Fruit fly (Drosophila melanogaster) whole organism, embryonic: ENCODE results near the gene Bace.

Source experiments
- Atf3 ChIP-seq: fragments of 200-800 bp; sonication (Bioruptor generic); optimal IDR thresholded peaks from 3 replicates; lab custom pipeline; 2016; ENCODE audit warnings: missing biosample characterization, missing genetic modification characterization
- Awh ChIP-seq: fragments of 200-800 bp; sonication (Bioruptor generic); IDR thresholded peaks from 2 replicates; pipeline ENCODE4, ENCODE4 v1.3.6; 2022; ENCODE audit warnings: missing biosample characterization, missing genetic modification characterization
- Bdp1 ChIP-seq: fragments of 200-800 bp; sonication (Bioruptor generic); optimal IDR thresholded peaks from 3 replicates; lab custom pipeline; 2016; ENCODE audit warnings: missing biosample characterization, missing genetic modification characterization
- CG10321 ChIP-seq: fragments of 200-800 bp; sonication (Bioruptor generic); IDR thresholded peaks from 2 replicates; pipeline ENCODE4 v1.3.6; 2022; ENCODE audit warnings: missing biosample characterization, missing genetic modification characterization
- CG12219 ChIP-seq: fragments of 200-800 bp; sonication (Bioruptor generic); optimal IDR thresholded peaks from 3 replicates; lab custom pipeline; 2018; ENCODE audit warnings: missing biosample characterization, mild to moderate bottlenecking, missing genetic modification characterization
- CG12236 ChIP-seq: fragments of 200-800 bp; sonication (Bioruptor generic); optimal IDR thresholded peaks from 2 replicates; lab custom pipeline; 2016; ENCODE audit warnings: missing biosample characterization, missing genetic modification characterization
- CG13123 ChIP-seq: fragments of 200-800 bp; sonication (Bioruptor generic); optimal IDR thresholded peaks from 2 replicates; lab custom pipeline; 2016; ENCODE audit warnings: missing biosample characterization, missing genetic modification characterization
- CG14667 ChIP-seq: fragments of 200-800 bp; sonication (Bioruptor generic); IDR thresholded peaks from 2 replicates; pipeline ENCODE4 v1.3.6; 2022; ENCODE audit warnings: missing biosample characterization, missing genetic modification characterization
- CG14860 ChIP-seq: fragments of 200-800 bp; sonication (Bioruptor generic); IDR thresholded peaks from 3 replicates; pipeline ENCODE4 v1.3.6; 2022; ENCODE audit warnings: missing biosample characterization, missing genetic modification characterization; ENCODE audit not compliant: partially characterized antibody
- CG2120 ChIP-seq: fragments of 200-800 bp; sonication (Bioruptor generic); optimal IDR thresholded peaks from 3 replicates; lab custom pipeline; 2016; ENCODE audit warnings: missing biosample characterization, missing genetic modification characterization
- CG2129 ChIP-seq: fragments of 200-800 bp; sonication (Bioruptor generic); IDR thresholded peaks from 2 replicates; pipeline ENCODE4 v1.3.6; 2022; ENCODE audit warnings: missing biosample characterization, missing genetic modification characterization; ENCODE audit not compliant: partially characterized antibody
- CG30431 ChIP-seq: fragments of 200-800 bp; sonication (Bioruptor generic); optimal IDR thresholded peaks from 2 replicates; lab custom pipeline; 2017; ENCODE audit warnings: missing biosample characterization, missing genetic modification characterization
- CG32772 ChIP-seq: fragments of 200-800 bp; sonication (Bioruptor generic); IDR thresholded peaks from 2 replicates; pipeline ENCODE4 v1.3.6; 2022; ENCODE audit warnings: missing biosample characterization, missing genetic modification characterization
- CG4282 ChIP-seq: fragments of 200-800 bp; sonication (Bioruptor generic); optimal IDR thresholded peaks from 2 replicates; lab custom pipeline; 2016; ENCODE audit warnings: missing biosample characterization, missing genetic modification characterization
- CG4404 ChIP-seq: fragments of 200-800 bp; sonication (Bioruptor generic); IDR thresholded peaks from 2 replicates; pipeline ENCODE4 v1.3.6; 2022; ENCODE audit warnings: missing biosample characterization, missing genetic modification characterization
- CG7372 ChIP-seq: fragments of 200-800 bp; sonication (Bioruptor generic); IDR thresholded peaks from 2 replicates; pipeline ENCODE4 v1.3.6; 2022; ENCODE audit warnings: missing biosample characterization, missing genetic modification characterization
- CG8290 ChIP-seq, 3 experiments: fragments of 200-800 bp; sonication (Bioruptor generic); optimal IDR thresholded peaks; 2 replicates each; lab custom pipeline; 2016 to 2019; ENCODE audit warnings: missing biosample characterization in 3 of 3, missing genetic modification characterization in 3 of 3, mild to moderate bottlenecking in 2 of 3, moderate library complexity in 1 of 3
- CG8388 ChIP-seq: fragments of 200-800 bp; sonication (Bioruptor generic); optimal IDR thresholded peaks from 2 replicates; lab custom pipeline; 2019; ENCODE audit warnings: missing biosample characterization, mild to moderate bottlenecking, missing genetic modification characterization, moderate library complexity
- CkIIα-i1 ChIP-seq: fragments of 200-800 bp; sonication (Bioruptor generic); IDR thresholded peaks from 2 replicates; pipeline ENCODE4 v1.3.6; 2022; ENCODE audit warnings: missing biosample characterization, missing genetic modification characterization
- Doc3 ChIP-seq: fragments of 200-800 bp; sonication (Bioruptor generic); IDR thresholded peaks from 3 replicates; pipeline ENCODE4 v1.3.6; 2022; ENCODE audit warnings: missing biosample characterization, missing genetic modification characterization; ENCODE audit not compliant: partially characterized antibody
- Gug ChIP-seq: fragments of 200-800 bp; sonication (Bioruptor generic); IDR thresholded peaks from 4 replicates; pipeline ENCODE4 v1.3.6; 2022; ENCODE audit warnings: missing biosample characterization, missing genetic modification characterization
- HLH4C ChIP-seq: fragments of 200-800 bp; sonication (Bioruptor generic); IDR thresholded peaks from 3 replicates; pipeline ENCODE4 v1.3.6; 2022; ENCODE audit warnings: missing biosample characterization, missing genetic modification characterization; ENCODE audit not compliant: partially characterized antibody
- HmgZ ChIP-seq: fragments of 200-800 bp; sonication (Bioruptor generic); optimal IDR thresholded peaks from 2 replicates; lab custom pipeline; 2018; ENCODE audit warnings: missing biosample characterization, mild to moderate bottlenecking, missing genetic modification characterization
- Hmx ChIP-seq: fragments of 200-800 bp; sonication (Bioruptor generic); optimal IDR thresholded peaks from 2 replicates; lab custom pipeline; 2016; ENCODE audit warnings: missing biosample characterization, missing genetic modification characterization
- MTF-1 ChIP-seq: fragments of 200-800 bp; sonication (Bioruptor generic); optimal IDR thresholded peaks from 2 replicates; lab custom pipeline; 2018; ENCODE audit warnings: missing biosample characterization, mild to moderate bottlenecking, missing genetic modification characterization, borderline replicate concordance
- Pdp1 ChIP-seq, 2 experiments: fragments of 200-800 bp; sonication (Bioruptor generic); optimal IDR thresholded peaks; 3 replicates each; lab custom pipeline; 2016; ENCODE audit warnings: missing biosample characterization in 2 of 2, missing genetic modification characterization in 2 of 2, mild to moderate bottlenecking in 1 of 2, moderate library complexity in 1 of 2
- Taf1 ChIP-seq: fragments of 200-800 bp; sonication (Bioruptor generic); IDR thresholded peaks from 2 replicates; pipeline ENCODE4 v1.3.6; 2022; ENCODE audit warnings: missing biosample characterization, missing genetic modification characterization
- ac ChIP-seq: fragments of 200-800 bp; sonication (Bioruptor generic); optimal IDR thresholded peaks from 3 replicates; lab custom pipeline; 2017; ENCODE audit warnings: missing biosample characterization, mild to moderate bottlenecking, missing genetic modification characterization
- ash1 ChIP-seq: fragments of 200-800 bp; sonication (Bioruptor generic); optimal IDR thresholded peaks from 2 replicates; lab custom pipeline; 2018; ENCODE audit warnings: missing biosample characterization, mild to moderate bottlenecking, missing genetic modification characterization
- dm ChIP-seq: fragments of 200-800 bp; sonication (Bioruptor generic); optimal IDR thresholded peaks from 3 replicates; lab custom pipeline; 2016; ENCODE audit warnings: missing biosample characterization, missing genetic modification characterization
- exex ChIP-seq: fragments of 200-800 bp; sonication (Bioruptor generic); optimal IDR thresholded peaks from 4 replicates; lab custom pipeline; 2018; ENCODE audit warnings: missing biosample characterization, mild to moderate bottlenecking, missing genetic modification characterization, moderate library complexity
- fd96Cb ChIP-seq: fragments of 200-800 bp; sonication (Bioruptor generic); optimal IDR thresholded peaks from 2 replicates; lab custom pipeline; 2018; ENCODE audit warnings: missing biosample characterization, mild to moderate bottlenecking, missing genetic modification characterization, moderate library complexity
- gt ChIP-seq: fragments of 200-800 bp; sonication (Bioruptor generic); IDR thresholded peaks from 2 replicates; pipeline ENCODE4 v1.3.6; 2022; ENCODE audit warnings: missing biosample characterization, missing genetic modification characterization
- hbn ChIP-seq: fragments of 200-800 bp; sonication (Bioruptor generic); IDR thresholded peaks from 2 replicates; pipeline ENCODE4 v1.3.6; 2022; ENCODE audit warnings: missing biosample characterization, missing genetic modification characterization; ENCODE audit not compliant: partially characterized antibody
- jumu ChIP-seq: fragments of 200-800 bp; sonication (Bioruptor generic); optimal IDR thresholded peaks from 3 replicates; lab custom pipeline; 2016; ENCODE audit warnings: missing biosample characterization, missing genetic modification characterization
- lab ChIP-seq: fragments of 200-800 bp; sonication (Bioruptor generic); optimal IDR thresholded peaks from 3 replicates; lab custom pipeline; 2017; ENCODE audit warnings: missing biosample characterization, missing genetic modification characterization, mild to moderate bottlenecking, moderate library complexity, missing genetic modification reagents
- nerfin-2 ChIP-seq: fragments of 200-800 bp; sonication (Bioruptor generic); IDR thresholded peaks from 2 replicates; pipeline ENCODE4 v1.3.6; 2022; ENCODE audit warnings: missing biosample characterization, missing genetic modification characterization; ENCODE audit not compliant: partially characterized antibody
- oc ChIP-seq: fragments of 200-800 bp; sonication (Bioruptor generic); optimal IDR thresholded peaks from 2 replicates; lab custom pipeline; 2018; ENCODE audit warnings: missing biosample characterization, mild to moderate bottlenecking, missing genetic modification characterization, moderate library complexity
- otp ChIP-seq: fragments of 200-800 bp; sonication (Bioruptor generic); IDR thresholded peaks from 3 replicates; pipeline ENCODE4, ENCODE4 v1.3.6; 2022; ENCODE audit warnings: missing biosample characterization, missing genetic modification characterization
- p53 ChIP-seq: fragments of 200-800 bp; sonication (Bioruptor generic); optimal IDR thresholded peaks from 2 replicates; lab custom pipeline; 2016; ENCODE audit warnings: missing biosample characterization, missing genetic modification characterization
- sr ChIP-seq: fragments of 200-800 bp; sonication (Bioruptor generic); IDR thresholded peaks from 3 replicates; pipeline ENCODE4 v1.3.6; 2022; ENCODE audit warnings: missing biosample characterization, missing genetic modification characterization
- tin ChIP-seq: fragments of 200-800 bp; sonication (Bioruptor generic); optimal IDR thresholded peaks from 3 replicates; lab custom pipeline; 2016; ENCODE audit warnings: missing biosample characterization, missing genetic modification characterization
- tna ChIP-seq: fragments of 200-800 bp; sonication (Bioruptor generic); IDR thresholded peaks from 2 replicates; pipeline ENCODE4 v1.3.6; 2022; ENCODE audit warnings: missing biosample characterization, missing genetic modification characterization; ENCODE audit not compliant: partially characterized antibody
- twi ChIP-seq: fragments of 200-800 bp; optimal IDR thresholded peaks from 2 replicates; lab custom pipeline; 2019; ENCODE audit warnings: missing biosample characterization, mild to moderate bottlenecking, missing genetic modification characterization, moderate library complexity
- unc-4 ChIP-seq: fragments of 200-800 bp; sonication (Bioruptor generic); IDR thresholded peaks from 2 replicates; pipeline ENCODE4 v1.3.6; 2022; ENCODE audit warnings: missing biosample characterization, missing genetic modification characterization; ENCODE audit not compliant: partially characterized antibody

Bace gene

dm6 chr2L:8464107-8464582 lies 32.0 kb downstream of the Bace start, which contains the start of gene prg (continued):
- TF ChIP-seq CG12219 (GFP tag; lab: Kevin White, UChicago) (no peak), MTF-1 (no peak), CG10321 (GFP tag; lab: Robert Waterston, UW) (0 out of 2 replicates have a peak, but pooled peaks have one; percentile 30), oc (tag; lab: Kevin White, UChicago) (peak; percentile 60), hbn (GFP tag; lab: Robert Waterston, UW) (peak; percentile 98), CG7372 (GFP tag; lab: Robert Waterston, UW) (peak; percentile 28; the same call in 1 of the 2 replicates), Pdp1 (GFP tag; optimal IDR thresholded peaks at IDR 0.05; lab: Kevin White, UChicago) (peak; percentile 61 to 66), Taf1 (GFP tag; lab: Robert Waterston, UW) (peak; percentile 52), CkIIα-i1 (GFP tag; lab: Robert Waterston, UW) (no peak)

- TF ChIP-seq CG4282 (GFP tag; lab: Kevin White, UChicago) (peak; percentile 34), CG4404 (GFP tag; lab: Robert Waterston, UW) (peak; percentile 58), nerfin-2 (GFP tag; lab: Robert Waterston, UW) (no peak), oc (tag; lab: Kevin White, UChicago) (peak; percentile 86), CG30431 (GFP tag; lab: Kevin White, UChicago) (peak; percentile 74), Awh (GFP tag; lab: Robert Waterston, UW) (peak; percentile 51; the same call in 1 of the 2 replicates), CG8290 (GFP tag; optimal IDR thresholded peaks at IDR 0.05; lab: Kevin White, UChicago) (peak; percentile 59), CG8290 (tag; optimal IDR thresholded peaks at IDR 0.05; lab: Kevin White, UChicago) (peak in 1 of 2 experiments; percentile 58), HmgZ (tag; lab: Kevin White, UChicago) (peak; percentile 61), twi (tag; lab: Kevin White, UChicago) (peak; percentile 51), Hmx (GFP tag; lab: Kevin White, UChicago) (peak; percentile 39), CG12236 (GFP tag; lab: Kevin White, UChicago) (peak; percentile 59), CG2120 (GFP tag; lab: Kevin White, UChicago) (peak; percentile 93), sr (0 out of 3 replicates have a peak, but pooled peaks have one; percentile 9), unc-4 (GFP tag; lab: Robert Waterston, UW) (no peak), tin (peak; percentile 81), dm (GFP tag; lab: Kevin White, UChicago) (peak; percentile 61), ac (peak; percentile 54), lab (GFP tag; lab: Kevin White, UChicago) (peak; percentile 93), ash1 (GFP tag; lab: Kevin White, UChicago) (no peak), tna (GFP tag; lab: Robert Waterston, UW) (no peak), jumu (GFP tag; lab: Kevin White, UChicago) (peak; percentile 73), CG14860 (GFP tag; lab: Robert Waterston, UW) (no peak), CG14667 (GFP tag; lab: Robert Waterston, UW) (peak; percentile 52), HLH4C (GFP tag; lab: Robert Waterston, UW) (no peak), otp (GFP tag; lab: Robert Waterston, UW) (peak; percentile 71; the same call in 2 of the 3 replicates), Gug (peak; percentile 65; the same call in 3 of the 4 replicates), CG13123 (GFP tag; lab: Kevin White, UChicago) (peak; percentile 60), CG8388 (GFP tag; lab: Kevin White, UChicago) (peak; percentile 87), fd96Cb (tag; lab: Kevin White, UChicago) (peak; percentile 86), Bdp1 (GFP tag; lab: Kevin White, UChicago) (peak; percentile 64), p53 (GFP tag; lab: Kevin White, UChicago) (peak; percentile 39), CG2129 (GFP tag; lab: Robert Waterston, UW) (no peak), Doc3 (GFP tag; lab: Robert Waterston, UW) (no peak), Atf3 (GFP tag; lab: Kevin White, UChicago) (peak; percentile 59), exex (tag; lab: Kevin White, UChicago) (peak; percentile 16), CG32772 (peak; percentile 61), gt (no peak)
Observed at dm6 chr2L:8463144-8464106, 32.7 kb downstream of the Bace start, which contains the start of gene Agpat2. Gene Agpat2 (minus strand): TSS chr2L:8463994.
